Fruit fly (Drosophila melanogaster) whole organism, adult: Measurements from ENCODE around the gene Ziz.

Source experiments
- CG11617 ChIP-seq: fragments of 200-800 bp; sonication (Bioruptor generic); optimal IDR thresholded peaks from 2 replicates; lab custom pipeline; 2017; ENCODE audit warnings: mild to moderate bottlenecking, missing biosample characterization, missing genetic modification reagents, missing genetic modification characterization
- CG12768 ChIP-seq: fragments of 200-800 bp; sonication (Bioruptor generic); optimal IDR thresholded peaks from 2 replicates; lab custom pipeline; 2017; ENCODE audit warnings: missing biosample characterization, missing genetic modification characterization, mild to moderate bottlenecking, moderate library complexity, missing genetic modification reagents
- CG14711 ChIP-seq: fragments of 200-800 bp; sonication (Bioruptor generic); optimal IDR thresholded peaks from 2 replicates; lab custom pipeline; 2018; ENCODE audit warnings: missing biosample characterization, mild to moderate bottlenecking, missing genetic modification characterization, moderate library complexity
- CG1620 ChIP-seq: fragments of 200-800 bp; sonication (Bioruptor generic); optimal IDR thresholded peaks from 2 replicates; lab custom pipeline; 2016; ENCODE audit warnings: missing biosample characterization, missing genetic modification characterization
- CG33017 ChIP-seq: fragments of 200-800 bp; sonication (Bioruptor generic); optimal IDR thresholded peaks from 2 replicates; lab custom pipeline; 2018; ENCODE audit warnings: missing biosample characterization, mild to moderate bottlenecking, missing genetic modification characterization, moderate library complexity
- CG5204 ChIP-seq: fragments of 200-800 bp; sonication (Bioruptor generic); optimal IDR thresholded peaks from 2 replicates; lab custom pipeline; 2016; ENCODE audit warnings: missing biosample characterization, missing genetic modification characterization
- CG7045 ChIP-seq: fragments of 200-800 bp; sonication (Bioruptor generic); optimal IDR thresholded peaks from 2 replicates; lab custom pipeline; 2017; ENCODE audit warnings: missing biosample characterization, mild to moderate bottlenecking, missing genetic modification characterization
- CG7101 ChIP-seq: fragments of 200-800 bp; sonication (Bioruptor generic); optimal IDR thresholded peaks from 2 replicates; lab custom pipeline; 2018; ENCODE audit warnings: missing biosample characterization, mild to moderate bottlenecking, missing genetic modification characterization, moderate library complexity
- Clk ChIP-seq: fragments of 200-800 bp; sonication (Bioruptor generic); optimal IDR thresholded peaks from 2 replicates; lab custom pipeline; 2017; ENCODE audit warnings: missing biosample characterization, missing genetic modification characterization
- Crg-1 ChIP-seq: fragments of 200-800 bp; sonication (Bioruptor generic); optimal IDR thresholded peaks from 2 replicates; lab custom pipeline; 2016; ENCODE audit warnings: missing biosample characterization, missing genetic modification characterization
- Hr96 ChIP-seq: fragments of 200-800 bp; sonication (Bioruptor generic); optimal IDR thresholded peaks from 2 replicates; lab custom pipeline; 2016; ENCODE audit warnings: missing biosample characterization, missing genetic modification characterization
- Mnt ChIP-seq: fragments of 200-800 bp; sonication (Bioruptor generic); optimal IDR thresholded peaks from 2 replicates; lab custom pipeline; 2016; ENCODE audit warnings: missing biosample characterization, mild to moderate bottlenecking, missing genetic modification characterization
- bab1 ChIP-seq: fragments of 200-800 bp; sonication (Bioruptor generic); optimal IDR thresholded peaks from 3 replicates; lab custom pipeline; 2019; ENCODE audit warnings: missing biosample characterization, mild to moderate bottlenecking, missing genetic modification characterization, moderate library complexity
- cic ChIP-seq: fragments of 200-800 bp; sonication (Bioruptor generic); optimal IDR thresholded peaks from 2 replicates; lab custom pipeline; 2017; ENCODE audit warnings: missing biosample characterization, mild to moderate bottlenecking, missing genetic modification characterization, moderate library complexity
- cnc ChIP-seq, 2 experiments: fragments of >200 bp; optimal IDR thresholded peaks; 2 replicates each; lab custom pipeline; 2017
- kay ChIP-seq: fragments of 200-800 bp; sonication (Bioruptor generic); peaks from one replicate; lab custom pipeline; 2016; ENCODE audit warnings: missing biosample characterization, missing genetic modification characterization, borderline replicate concordance
- ovo ChIP-seq: fragments of 200-800 bp; sonication (Bioruptor generic); optimal IDR thresholded peaks from 2 replicates; lab custom pipeline; 2016; ENCODE audit warnings: missing biosample characterization, missing genetic modification characterization
- pad ChIP-seq: fragments of 200-800 bp; sonication (Bioruptor generic); optimal IDR thresholded peaks from 3 replicates; lab custom pipeline; 2017; ENCODE audit warnings: missing biosample characterization, missing genetic modification characterization, mild to moderate bottlenecking, moderate library complexity, missing genetic modification reagents
- tj ChIP-seq: fragments of 200-800 bp; sonication (Bioruptor generic); optimal IDR thresholded peaks from 3 replicates; lab custom pipeline; 2017; ENCODE audit warnings: missing biosample characterization, mild to moderate bottlenecking, missing genetic modification characterization, moderate library complexity
- toe ChIP-seq: fragments of 200-800 bp; sonication (Bioruptor generic); optimal IDR thresholded peaks from 2 replicates; lab custom pipeline; 2016; ENCODE audit warnings: missing biosample characterization, missing genetic modification characterization

Gene Ziz

dm6 chr2L:7507447-7507846 lies 11.3 kb upstream of the Ziz start:
- TF ChIP-seq CG5204 (GFP tag; lab: Kevin White, UChicago) = no peak
- TF ChIP-seq tj (GFP tag; lab: Kevin White, UChicago) = peak; percentile 22

dm6 chr2L:7505976-7506375 lies 9.9 kb upstream of the Ziz start:
- TF ChIP-seq Mnt (GFP tag; lab: Kevin White, UChicago) = no peak
- no peak for TF ChIP-seq CG12768 (GFP tag; lab: Kevin White, UChicago)
- no peak for TF ChIP-seq Crg-1 (GFP tag; lab: Kevin White, UChicago)
- TF ChIP-seq cnc (optimal IDR thresholded peaks at IDR 0.05; lab: Kevin White, UChicago) = no peak
- no peak for TF ChIP-seq CG1620 (GFP tag; lab: Kevin White, UChicago)
- TF ChIP-seq cic (GFP tag; lab: Kevin White, UChicago) = no peak
- no peak for TF ChIP-seq kay (GFP tag; lab: Kevin White, UChicago)
- no peak for TF ChIP-seq ovo (GFP tag; lab: Kevin White, UChicago)
- TF ChIP-seq Clk (GFP tag; lab: Kevin White, UChicago) = no peak
- no peak for TF ChIP-seq CG7101 (tag; lab: Kevin White, UChicago)
- TF ChIP-seq CG7045 (GFP tag; lab: Kevin White, UChicago) = no peak
- TF ChIP-seq Hr96 = no peak
- TF ChIP-seq toe = no peak
- TF ChIP-seq pad = no peak

- TF ChIP-seq Crg-1 (GFP tag; lab: Kevin White, UChicago) (no peak), pad (no peak), CG5204 (GFP tag; lab: Kevin White, UChicago) (no peak), toe (no peak), kay (GFP tag; lab: Kevin White, UChicago) (no peak), CG11617 (GFP tag; lab: Kevin White, UChicago) (no peak)
These were observed 8.4 kb upstream of the Ziz start for dm6 chr2L:7504529-7504928.

dm6 chr2L:7503719-7504118 lies 7.6 kb upstream of the Ziz start:
- TF ChIP-seq CG14711 (tag; lab: Kevin White, UChicago) = no peak
- TF ChIP-seq toe = no peak
- TF ChIP-seq bab1 (GFP tag; lab: Kevin White, UChicago) = no peak
- no peak for TF ChIP-seq pad
- TF ChIP-seq cnc (optimal IDR thresholded peaks at IDR 0.05; lab: Kevin White, UChicago) = no peak
- no peak for TF ChIP-seq Hr96
- TF ChIP-seq Crg-1 (GFP tag; lab: Kevin White, UChicago) = no peak
- TF ChIP-seq CG5204 (GFP tag; lab: Kevin White, UChicago) = no peak
- no peak for TF ChIP-seq CG7045 (GFP tag; lab: Kevin White, UChicago)
- TF ChIP-seq cic (GFP tag; lab: Kevin White, UChicago) = no peak
- TF ChIP-seq ovo (GFP tag; lab: Kevin White, UChicago) = no peak
- no peak for TF ChIP-seq CG11617 (GFP tag; lab: Kevin White, UChicago)
- no peak for TF ChIP-seq kay (GFP tag; lab: Kevin White, UChicago)
- TF ChIP-seq CG33017 = no peak
- TF ChIP-seq CG1620 (GFP tag; lab: Kevin White, UChicago) = no peak
- TF ChIP-seq Mnt (GFP tag; lab: Kevin White, UChicago) = no peak

dm6 chr2L:7501743-7502142 lies 5.6 kb upstream of the Ziz start:
- no peak for TF ChIP-seq CG5204 (GFP tag; lab: Kevin White, UChicago)
- TF ChIP-seq cnc (optimal IDR thresholded peaks at IDR 0.05; lab: Kevin White, UChicago) = no peak
- no peak for TF ChIP-seq CG11617 (GFP tag; lab: Kevin White, UChicago)
- TF ChIP-seq bab1 (GFP tag; lab: Kevin White, UChicago) = no peak

dm6 chr2L:7498208-7498607 lies 2.1 kb upstream of the Ziz start:
- TF ChIP-seq CG33017 (no peak), cnc (optimal IDR thresholded peaks at IDR 0.05; lab: Kevin White, UChicago) (no peak), tj (GFP tag; lab: Kevin White, UChicago) (no peak), CG7045 (GFP tag; lab: Kevin White, UChicago) (no peak), kay (GFP tag; lab: Kevin White, UChicago) (no peak), Crg-1 (GFP tag; lab: Kevin White, UChicago) (no peak), toe (no peak), bab1 (GFP tag; lab: Kevin White, UChicago) (no peak), CG12768 (GFP tag; lab: Kevin White, UChicago) (no peak), Mnt (GFP tag; lab: Kevin White, UChicago) (no peak), cic (GFP tag; lab: Kevin White, UChicago) (no peak), CG7101 (tag; lab: Kevin White, UChicago) (no peak), Clk (GFP tag; lab: Kevin White, UChicago) (no peak)

DNA sequence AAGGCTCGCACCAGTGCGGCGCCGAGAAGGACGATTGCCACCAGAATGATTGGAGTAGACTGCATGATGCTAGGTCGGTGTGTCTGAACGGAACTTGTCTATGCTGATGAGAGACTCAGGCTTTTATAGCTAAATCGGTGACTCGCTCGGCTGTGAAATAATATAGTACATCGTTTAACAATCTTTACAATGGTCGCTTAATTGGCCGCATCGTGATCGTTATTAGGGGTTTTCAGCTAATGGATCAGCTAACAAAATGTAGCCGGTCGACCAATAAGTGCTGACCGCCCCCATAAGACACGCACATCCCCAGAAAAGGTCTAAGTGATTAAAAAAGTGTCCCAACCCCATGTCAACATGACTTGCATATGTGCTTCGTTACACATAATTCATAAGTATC lies 1.2 kb upstream of the Ziz start, which contains the start of gene Obp28a:
TSS of gene Obp28a (minus strand) at position 101 of the 400 bp plus-strand sequence.
- TF ChIP-seq tj (GFP tag; lab: Kevin White, UChicago) = no peak
- TF ChIP-seq CG14711 (tag; lab: Kevin White, UChicago) = no peak
- TF ChIP-seq CG5204 (GFP tag; lab: Kevin White, UChicago) = no peak
- no peak for TF ChIP-seq Clk (GFP tag; lab: Kevin White, UChicago)
- TF ChIP-seq bab1 (GFP tag; lab: Kevin White, UChicago) = no peak
- TF ChIP-seq CG7101 (tag; lab: Kevin White, UChicago) = no peak
- no peak for TF ChIP-seq Hr96
- no peak for TF ChIP-seq Mnt (GFP tag; lab: Kevin White, UChicago)
- no peak for TF ChIP-seq ovo (GFP tag; lab: Kevin White, UChicago)
- no peak for TF ChIP-seq Crg-1 (GFP tag; lab: Kevin White, UChicago)
- TF ChIP-seq kay (GFP tag; lab: Kevin White, UChicago) = no peak
- no peak for TF ChIP-seq CG33017
